Worm (Caenorhabditis elegans) whole organism, L3 larva: Measurements from ENCODE around the gene C35D6.3.
A peak's percentile ranks its signal among the peaks of the same experiment; 100 is the strongest.

Source experiments
- R02D3.7 ChIP-seq: fragments of 150-350 bp; optimal IDR thresholded peaks from 2 replicates; lab custom pipeline; 2014; ENCODE audit warnings: missing biosample characterization, missing genetic modification characterization
- aly-2 ChIP-seq: fragments of 150-350 bp; optimal IDR thresholded peaks from 2 replicates; lab custom pipeline; 2014; ENCODE audit warnings: missing biosample characterization, missing genetic modification characterization
- ama-1 ChIP-seq: fragments of 150-350 bp; optimal IDR thresholded peaks from 2 replicates; lab custom pipeline; 2018
- ceh-28 ChIP-seq: fragments of 150-350 bp; optimal IDR thresholded peaks from 2 replicates; lab custom pipeline; 2014; ENCODE audit warnings: missing biosample characterization, missing genetic modification reagents, missing genetic modification characterization
- ceh-82 ChIP-seq: fragments of 150-350 bp; optimal IDR thresholded peaks from 2 replicates; lab custom pipeline; 2014; ENCODE audit warnings: missing biosample characterization, missing genetic modification characterization
- ceh-9 ChIP-seq: sonication (generic microtip); optimal IDR thresholded peaks from 2 replicates; lab custom pipeline; 2018; ENCODE audit warnings: missing biosample characterization, missing genetic modification characterization
- daf-12 ChIP-seq: fragments of 150-350 bp; optimal IDR thresholded peaks from 2 replicates; lab custom pipeline; 2014; ENCODE audit warnings: missing biosample characterization, missing genetic modification reagents, missing genetic modification characterization
- egl-27 ChIP-seq: sonication (generic microtip); optimal IDR thresholded peaks from 4 replicates; lab custom pipeline; 2017; ENCODE audit warnings: missing biosample characterization, missing genetic modification reagents, missing genetic modification characterization
- egl-5 ChIP-seq: fragments of 150-350 bp; optimal IDR thresholded peaks from 2 replicates; lab custom pipeline; 2017; ENCODE audit warnings: missing biosample characterization, missing genetic modification reagents, missing genetic modification characterization, inconsistent platforms
- elt-2 ChIP-seq: sonication (generic microtip); optimal IDR thresholded peaks from 2 replicates; lab custom pipeline; 2016; ENCODE audit warnings: missing genetic modification reagents, mild to moderate bottlenecking, missing genetic modification characterization, missing compliant biosample characterization
- elt-3 ChIP-seq, 3 experiments: fragments of 150-350 bp in 1 of 3; sonication (generic microtip) in 2 of 3; optimal IDR thresholded peaks; 2 replicates in 2 of 3; 4 replicates in 1 of 3; lab custom pipeline; 2014 to 2017; ENCODE audit warnings: missing biosample characterization in 3 of 3, missing genetic modification characterization in 3 of 3
- eor-1 ChIP-seq, 2 experiments: fragments of 150-350 bp; optimal IDR thresholded peaks; 2 replicates each; lab custom pipeline; 2014 to 2018; ENCODE audit warnings: missing biosample characterization in 2 of 2, missing genetic modification characterization in 2 of 2
- hmg-11 ChIP-seq: sonication (generic microtip); optimal IDR thresholded peaks from 2 replicates; lab custom pipeline; 2016; ENCODE audit warnings: missing genetic modification characterization, missing compliant biosample characterization
- jun-1 ChIP-seq: fragments of 150-350 bp; optimal IDR thresholded peaks from 2 replicates; lab custom pipeline; 2014; ENCODE audit warnings: missing biosample characterization, missing genetic modification reagents, missing genetic modification characterization
- lin-15B ChIP-seq: fragments of 150-350 bp; optimal IDR thresholded peaks from 2 replicates; lab custom pipeline; 2014; ENCODE audit warnings: missing biosample characterization, missing genetic modification characterization
- lin-39 ChIP-seq: fragments of 150-350 bp; optimal IDR thresholded peaks from 2 replicates; lab custom pipeline; 2018; ENCODE audit warnings: missing biosample characterization, missing genetic modification reagents, missing genetic modification characterization
- lsy-12 ChIP-seq: sonication (generic microtip); optimal IDR thresholded peaks from 2 replicates; lab custom pipeline; 2016; ENCODE audit warnings: mild to moderate bottlenecking, missing genetic modification characterization, missing compliant biosample characterization
- mdl-1 ChIP-seq: fragments of 150-350 bp; optimal IDR thresholded peaks from 2 replicates; lab custom pipeline; 2014; ENCODE audit warnings: missing biosample characterization, missing genetic modification characterization
- mml-1 ChIP-seq: fragments of 150-350 bp; sonication (generic microtip); optimal IDR thresholded peaks from 3 replicates; lab custom pipeline; 2014; ENCODE audit warnings: missing biosample characterization, missing genetic modification characterization
- nhr-11 ChIP-seq: fragments of 150-350 bp; optimal IDR thresholded peaks from 2 replicates; lab custom pipeline; 2014; ENCODE audit warnings: missing biosample characterization, missing genetic modification characterization
- nhr-12 ChIP-seq: fragments of 150-350 bp; optimal IDR thresholded peaks from 2 replicates; lab custom pipeline; 2014; ENCODE audit warnings: missing biosample characterization, missing genetic modification characterization
- nhr-23 ChIP-seq: fragments of 150-350 bp; optimal IDR thresholded peaks from 2 replicates; lab custom pipeline; 2014; ENCODE audit warnings: missing biosample characterization, missing genetic modification reagents, missing genetic modification characterization
- nhr-237 ChIP-seq: fragments of 150-350 bp; optimal IDR thresholded peaks from 2 replicates; lab custom pipeline; 2014; ENCODE audit warnings: missing biosample characterization, missing genetic modification characterization
- nhr-25 ChIP-seq: sonication (generic microtip); optimal IDR thresholded peaks from 2 replicates; lab custom pipeline; 2017; ENCODE audit warnings: missing biosample characterization, missing genetic modification characterization
- nhr-28 ChIP-seq: fragments of 150-350 bp; optimal IDR thresholded peaks from 2 replicates; lab custom pipeline; 2014; ENCODE audit warnings: missing biosample characterization, missing genetic modification characterization
- nhr-67 ChIP-seq: fragments of 150-350 bp; optimal IDR thresholded peaks from 2 replicates; lab custom pipeline; 2014; ENCODE audit warnings: missing biosample characterization, missing genetic modification characterization
- nhr-77 ChIP-seq: fragments of 150-350 bp; optimal IDR thresholded peaks from 2 replicates; lab custom pipeline; 2014; ENCODE audit warnings: missing biosample characterization, missing genetic modification characterization
- pha-4 ChIP-seq: fragments of 150-350 bp; optimal IDR thresholded peaks from 2 replicates; lab custom pipeline; 2014; ENCODE audit warnings: missing biosample characterization, missing genetic modification reagents, missing genetic modification characterization
- pqm-1 ChIP-seq: fragments of 150-350 bp; optimal IDR thresholded peaks from 2 replicates; lab custom pipeline; 2017; ENCODE audit warnings: missing biosample characterization, missing genetic modification characterization, inconsistent platforms
- sea-2 ChIP-seq: fragments of 150-350 bp; sonication (generic microtip); optimal IDR thresholded peaks from 4 replicates; lab custom pipeline; 2014; ENCODE audit warnings: missing biosample characterization, missing genetic modification reagents, missing genetic modification characterization
- skn-1 ChIP-seq: fragments of 150-350 bp; optimal IDR thresholded peaks from 2 replicates; lab custom pipeline; 2014; ENCODE audit warnings: missing biosample characterization, missing genetic modification characterization
- tbx-2 ChIP-seq: sonication (generic microtip); optimal IDR thresholded peaks from 2 replicates; lab custom pipeline; 2016; ENCODE audit warnings: mild to moderate bottlenecking, missing genetic modification characterization, missing compliant biosample characterization
- unc-39 ChIP-seq: sonication (generic microtip); optimal IDR thresholded peaks from 4 replicates; lab custom pipeline; 2017; ENCODE audit warnings: missing biosample characterization, missing genetic modification characterization
- ztf-4 ChIP-seq: fragments of 150-350 bp; optimal IDR thresholded peaks from 2 replicates; lab custom pipeline; 2014; ENCODE audit warnings: missing biosample characterization, missing genetic modification characterization

The C35D6.3 gene

DNA sequence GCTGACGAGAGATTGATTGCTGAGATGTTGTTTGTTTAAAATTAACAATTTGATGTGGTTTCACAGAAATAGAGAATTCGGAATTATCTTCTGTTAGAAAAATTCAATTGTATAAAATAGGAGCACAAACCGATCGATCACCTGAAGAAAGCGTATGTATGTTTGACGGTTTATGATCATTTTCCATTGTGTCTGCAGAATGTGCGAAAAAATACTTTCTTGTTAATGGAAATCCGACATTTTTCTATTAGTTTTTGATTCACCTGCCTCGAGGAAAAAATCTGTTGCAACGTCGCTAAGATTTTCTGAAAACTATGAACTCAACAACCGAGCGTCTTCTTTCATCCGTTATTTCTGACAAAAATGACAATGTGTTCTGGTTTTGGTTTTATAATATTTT is 9.9 kb upstream of the C35D6.3 start, which contains the start of gene C35D6.13:
TSS of gene C35D6.13 (plus strand) at position 301 of the 400 bp plus-strand sequence.
- TF ChIP-seq nhr-23 (tag; lab: Kevin White, UChicago) (no peak), hmg-11 (tag; lab: Kevin White, UChicago) (no peak)

DNA sequence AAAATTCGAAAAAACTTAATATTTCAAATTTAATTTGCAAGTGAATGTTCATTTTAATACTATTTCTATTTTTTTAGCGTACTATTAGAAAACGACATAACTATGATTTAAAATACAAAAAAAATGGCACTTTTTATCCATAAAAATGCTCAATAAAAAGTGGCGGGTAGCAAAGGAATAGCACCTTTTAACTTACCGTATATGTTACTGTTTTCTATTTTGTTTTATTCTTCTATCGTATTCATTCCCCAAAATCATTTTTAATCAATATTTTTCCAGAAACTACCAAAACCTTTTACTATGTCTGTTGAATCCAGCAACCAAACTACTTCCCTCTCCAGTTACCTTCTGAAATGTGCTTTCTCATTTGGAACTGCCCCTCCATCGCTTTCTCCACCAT is 4.1 kb downstream of the C35D6.3 start, which contains the start of gene C35D6.4:
TSS of gene C35D6.4 (plus strand) at position 301 of the 400 bp plus-strand sequence.
- no peak for TF ChIP-seq ceh-9 (tag; lab: Kevin White, UChicago)

DNA sequence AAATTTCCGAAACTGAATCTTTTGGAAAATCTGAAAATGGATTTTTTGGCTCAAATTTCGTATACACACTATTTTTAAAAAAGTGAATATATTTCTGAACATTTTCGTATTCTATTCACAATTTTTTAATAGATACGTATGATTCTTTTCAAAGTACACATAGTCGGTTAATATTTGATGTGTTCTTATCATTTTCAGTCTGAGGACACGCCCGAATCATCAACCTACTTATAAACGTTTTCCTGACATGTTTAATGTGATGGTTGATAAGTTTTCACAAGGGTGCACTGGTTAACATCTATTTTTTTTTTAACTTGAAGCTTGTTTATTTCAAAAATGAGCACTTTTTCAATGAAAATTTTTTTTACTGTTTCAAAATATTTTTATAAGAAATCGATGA is 18.0 kb downstream of the C35D6.3 start:
- TF ChIP-seq elt-2 (tag; lab: Kevin White, UChicago) (peak; percentile 47), tbx-2 (tag; lab: Kevin White, UChicago) (no peak), unc-39 (tag; lab: Kevin White, UChicago) (no peak), pqm-1 (tag; lab: Kevin White, UChicago) (peak; percentile 4), pha-4 (tag; lab: Kevin White, UChicago) (peak; percentile 0), skn-1 (no peak)

DNA sequence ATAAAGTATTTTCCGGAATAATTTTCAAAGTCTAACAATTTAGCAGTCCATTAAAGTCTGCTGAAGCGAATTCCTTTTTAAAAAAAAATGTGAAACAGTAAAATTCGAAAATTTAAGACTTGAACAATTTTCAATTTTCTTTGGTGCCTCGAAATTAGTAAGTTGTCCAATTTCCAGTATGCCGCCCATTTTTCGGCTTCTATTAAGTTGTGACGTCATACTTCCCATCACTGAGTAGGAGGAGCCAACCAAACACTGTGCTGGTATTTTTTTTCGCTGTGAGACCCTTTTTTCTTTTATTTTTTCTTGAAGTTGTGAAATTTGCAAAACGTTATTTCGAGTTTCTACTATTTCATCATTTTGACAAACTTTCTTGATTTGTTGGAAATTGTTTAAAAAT is 24.0 kb downstream of the C35D6.3 start:
- TF ChIP-seq lin-15B (tag; lab: Kevin White, UChicago) = no peak
- no peak for TF ChIP-seq eor-1 (tag; optimal IDR thresholded peaks at IDR 0.05; lab: Kevin White, UChicago)
- TF ChIP-seq egl-5 (tag; lab: Kevin White, UChicago) = no peak
- no peak for TF ChIP-seq egl-27
- TF ChIP-seq nhr-12 = no peak
- no peak for TF ChIP-seq nhr-237 (tag; lab: Kevin White, UChicago)
- TF ChIP-seq lin-39 = no peak
- no peak for TF ChIP-seq ceh-28
- TF ChIP-seq pqm-1 (tag; lab: Kevin White, UChicago) = no peak
- TF ChIP-seq daf-12 (tag; lab: Kevin White, UChicago) = no peak

DNA sequence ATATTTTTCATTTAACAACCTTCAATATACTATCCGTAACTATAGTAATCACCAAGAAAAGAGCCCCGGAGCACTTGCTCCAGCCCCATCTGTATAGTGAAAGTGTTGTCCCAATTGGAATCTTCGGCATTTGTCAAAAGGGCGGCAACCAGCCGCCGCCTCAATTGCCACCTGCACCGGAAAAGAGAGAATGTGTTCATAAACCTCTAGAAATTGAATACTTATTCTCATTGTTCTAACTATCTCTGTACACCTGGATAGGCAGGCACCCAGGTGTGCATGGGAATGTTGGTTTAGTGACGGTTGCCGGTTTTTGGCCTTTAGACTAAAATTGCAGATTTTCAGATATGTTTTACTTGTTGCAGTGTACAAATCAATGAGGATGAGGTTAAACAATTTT is 31.3 kb downstream of the C35D6.3 start:
- TF ChIP-seq aly-2 (tag; lab: Kevin White, UChicago) = no peak
- TF ChIP-seq nhr-23 (tag; lab: Kevin White, UChicago) = no peak
- TF ChIP-seq elt-3 (tag; optimal IDR thresholded peaks at IDR 0.05; lab: Kevin White, UChicago) = no peak
- no peak for TF ChIP-seq nhr-67 (tag; lab: Kevin White, UChicago)
- TF ChIP-seq lin-39 = no peak
- TF ChIP-seq nhr-25 (tag; lab: Kevin White, UChicago) = no peak
- no peak for TF ChIP-seq egl-27
- TF ChIP-seq, all 47 proteins: peak for 0

DNA sequence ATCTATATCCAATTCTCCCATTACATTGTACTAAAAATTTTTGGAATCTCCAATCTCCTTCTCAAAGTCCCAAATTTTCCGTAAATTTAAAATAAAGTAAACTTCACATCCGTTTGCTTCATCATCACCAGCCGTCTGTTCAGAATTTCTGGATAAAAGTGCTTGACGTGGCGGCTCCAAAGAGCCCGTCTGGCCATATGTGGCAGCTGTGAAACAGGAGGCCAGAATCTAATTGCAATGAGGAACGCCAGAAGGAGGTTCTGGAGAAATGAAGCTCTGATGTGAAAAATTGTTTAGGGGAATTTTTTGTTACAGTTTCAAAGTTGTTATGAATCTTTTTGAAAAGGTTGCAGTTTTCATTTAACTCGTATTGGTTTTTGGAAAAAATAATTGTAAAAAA is 33.7 kb downstream of the C35D6.3 start:
- no peak for TF ChIP-seq ama-1
- TF ChIP-seq nhr-11 (tag; lab: Kevin White, UChicago) = no peak
- no peak for TF ChIP-seq sea-2 (GFP tag; lab: Kevin White, UChicago)
- no peak for TF ChIP-seq eor-1 (tag; optimal IDR thresholded peaks at IDR 0.05; lab: Kevin White, UChicago)
- TF ChIP-seq nhr-77 (tag; lab: Kevin White, UChicago) = no peak
- TF ChIP-seq elt-3 (tag; optimal IDR thresholded peaks at IDR 0.05; lab: Kevin White, UChicago) = no peak
- TF ChIP-seq ceh-28 = no peak
- TF ChIP-seq R02D3.7 (tag; lab: Kevin White, UChicago) = no peak
- no peak for TF ChIP-seq skn-1
- TF ChIP-seq ceh-82 (tag; lab: Kevin White, UChicago) = no peak
- no peak for TF ChIP-seq mdl-1 (tag; lab: Kevin White, UChicago)
- no peak for TF ChIP-seq nhr-28 (tag; lab: Kevin White, UChicago)
- TF ChIP-seq tbx-2 (tag; lab: Kevin White, UChicago) = no peak
- no peak for TF ChIP-seq lin-15B (tag; lab: Kevin White, UChicago)
- TF ChIP-seq ceh-9 (tag; lab: Kevin White, UChicago) = no peak
- no peak for TF ChIP-seq jun-1 (tag; lab: Kevin White, UChicago)
- no peak for TF ChIP-seq lsy-12 (tag; lab: Kevin White, UChicago)
- no peak for TF ChIP-seq mml-1
- no peak for TF ChIP-seq ztf-4 (tag; lab: Kevin White, UChicago)
